Worm (Caenorhabditis elegans): ENCODE measurements around the gene ears-2.

Gene ears-2

ce11 chrIV:422112-422511, 31.8 kb upstream of the ears-2 start:
- TF ChIP-seq nhr-10 (tag; optimal IDR thresholded peaks at IDR 0.05) (no peak), ztf-11 (tag; optimal IDR thresholded peaks at IDR 0.05) (no peak), mbf-1 (tag; optimal IDR thresholded peaks at IDR 0.05) (no peak), nhr-21 (tag; optimal IDR thresholded peaks at IDR 0.05) (no peak), ceh-16 (tag; optimal IDR thresholded peaks at IDR 0.05) (no peak), nhr-11 (tag; optimal IDR thresholded peaks at IDR 0.05) (no peak), fos-1 (tag; optimal IDR thresholded peaks at IDR 0.05) (no peak), zag-1 (tag; optimal IDR thresholded peaks at IDR 0.05) (no peak), nhr-237 (tag; optimal IDR thresholded peaks at IDR 0.05) (no peak), nhr-23 (tag; optimal IDR thresholded peaks at IDR 0.05) (no peak), R02D3.7 (tag; optimal IDR thresholded peaks at IDR 0.05) (no peak), nhr-77 (tag; optimal IDR thresholded peaks at IDR 0.05) (no peak), mab-5 (tag; optimal IDR thresholded peaks at IDR 0.05) (no peak), alr-1 (tag; optimal IDR thresholded peaks at IDR 0.05) (no peak), unc-62 (GFP tag; optimal IDR thresholded peaks at IDR 0.05) (no peak), lin-13 (GFP tag; optimal IDR thresholded peaks at IDR 0.05) (no peak), blmp-1 (tag; optimal IDR thresholded peaks at IDR 0.05; ENCODE audit: insufficient read depth) (no peak), Y55F3AM.14 (GFP tag; optimal IDR thresholded peaks at IDR 0.05) (no peak), aly-2 (tag; optimal IDR thresholded peaks at IDR 0.05) (no peak)

- TF ChIP-seq ceh-16 (tag; optimal IDR thresholded peaks at IDR 0.05) (no peak), mdl-1 (tag; optimal IDR thresholded peaks at IDR 0.05) (no peak), skn-1 (tag; optimal IDR thresholded peaks at IDR 0.05) (no peak)
Measured at ce11 chrIV:420686-421085, 30.4 kb upstream of the ears-2 start.

- TF ChIP-seq mab-5 (tag; optimal IDR thresholded peaks at IDR 0.05) = no peak
- TF ChIP-seq elt-3 (tag; optimal IDR thresholded peaks at IDR 0.05) = no peak
- no peak for TF ChIP-seq nhr-10 (tag; optimal IDR thresholded peaks at IDR 0.05)
- no peak for TF ChIP-seq ztf-4 (tag; optimal IDR thresholded peaks at IDR 0.05)
- no peak for TF ChIP-seq nhr-11 (tag; optimal IDR thresholded peaks at IDR 0.05)
- no peak for TF ChIP-seq mdl-1 (tag; optimal IDR thresholded peaks at IDR 0.05)
- no peak for TF ChIP-seq R02D3.7 (tag; optimal IDR thresholded peaks at IDR 0.05)
- TF ChIP-seq nhr-25 (tag; optimal IDR thresholded peaks at IDR 0.05) = no peak
- TF ChIP-seq sem-4 (tag; optimal IDR thresholded peaks at IDR 0.05) = no peak
- no peak for TF ChIP-seq lin-11 (tag; optimal IDR thresholded peaks at IDR 0.05)
- no peak for TF ChIP-seq gmeb-1 (tag; optimal IDR thresholded peaks at IDR 0.05)
Measured at ce11 chrIV:419674-420073, 29.4 kb upstream of the ears-2 start, which contains the start of gene eri-1. Gene eri-1, minus strand, starts transcription at chrIV:419958.

- no peak for TF ChIP-seq peb-1 (tag; optimal IDR thresholded peaks at IDR 0.05)
- TF ChIP-seq ztf-1 (GFP tag; conservative IDR thresholded peaks at IDR 0.05) = no peak
- no peak for TF ChIP-seq dmd-4 (tag; optimal IDR thresholded peaks at IDR 0.05)
- TF ChIP-seq elt-1 (tag; optimal IDR thresholded peaks at IDR 0.05) = no peak
- TF ChIP-seq sem-4 (tag; optimal IDR thresholded peaks at IDR 0.05) = peak; percentile 47
- TF ChIP-seq nhr-77 (tag; optimal IDR thresholded peaks at IDR 0.05) = no peak
- peak; percentile 79 for TF ChIP-seq nhr-25 (tag; optimal IDR thresholded peaks at IDR 0.05)
- TF ChIP-seq sma-9 (GFP tag; optimal IDR thresholded peaks at IDR 0.05) = peak; percentile 81
- TF ChIP-seq sma-9 (tag; optimal IDR thresholded peaks at IDR 0.05) = no peak
- no peak for TF ChIP-seq nhr-11 (tag; optimal IDR thresholded peaks at IDR 0.05)
- peak; percentile 64 for TF ChIP-seq nhr-21 (tag; optimal IDR thresholded peaks at IDR 0.05)
- TF ChIP-seq nhr-129 (tag; optimal IDR thresholded peaks at IDR 0.05) = peak; percentile 83
- TF ChIP-seq alr-1 (tag; optimal IDR thresholded peaks at IDR 0.05) = no peak
- no peak for TF ChIP-seq ztf-4 (tag; optimal IDR thresholded peaks at IDR 0.05)
- no peak for TF ChIP-seq ztf-11 (tag; optimal IDR thresholded peaks at IDR 0.05)
- TF ChIP-seq nhr-237 (tag; optimal IDR thresholded peaks at IDR 0.05) = no peak
- TF ChIP-seq elt-3 (tag; optimal IDR thresholded peaks at IDR 0.05) = no peak
- TF ChIP-seq fos-1 (tag; optimal IDR thresholded peaks at IDR 0.05) = peak; percentile 77
- no peak for TF ChIP-seq lin-11 (tag; optimal IDR thresholded peaks at IDR 0.05)
- peak; percentile 79 for TF ChIP-seq lin-13 (GFP tag; optimal IDR thresholded peaks at IDR 0.05)
- TF ChIP-seq ama-1 (optimal IDR thresholded peaks at IDR 0.05) = no peak
- TF ChIP-seq nhr-12 (tag; optimal IDR thresholded peaks at IDR 0.05) = no peak
- TF ChIP-seq zag-1 (tag; optimal IDR thresholded peaks at IDR 0.05) = no peak
- TF ChIP-seq ceh-16 (tag; optimal IDR thresholded peaks at IDR 0.05) = no peak
- TF ChIP-seq mab-5 (tag; optimal IDR thresholded peaks at IDR 0.05) = no peak
- TF ChIP-seq mbf-1 (tag; optimal IDR thresholded peaks at IDR 0.05) = no peak
- TF ChIP-seq unc-62 (GFP tag; optimal IDR thresholded peaks at IDR 0.05) = no peak
- no peak for TF ChIP-seq aly-2 (tag; optimal IDR thresholded peaks at IDR 0.05)
- TF ChIP-seq unc-55 (GFP tag; optimal IDR thresholded peaks at IDR 0.05) = peak; percentile 77
- TF ChIP-seq Y55F3AM.14 (GFP tag; optimal IDR thresholded peaks at IDR 0.05) = no peak
- no peak for TF ChIP-seq R02D3.7 (tag; optimal IDR thresholded peaks at IDR 0.05)
- no peak for TF ChIP-seq nhr-10 (tag; optimal IDR thresholded peaks at IDR 0.05)
- TF ChIP-seq gmeb-1 (tag; optimal IDR thresholded peaks at IDR 0.05) = peak; percentile 41
- TF ChIP-seq mdl-1 (tag; optimal IDR thresholded peaks at IDR 0.05) = no peak
- TF ChIP-seq nhr-23 (tag; optimal IDR thresholded peaks at IDR 0.05) = no peak
- peak; percentile 64 for TF ChIP-seq nhr-6 (tag; optimal IDR thresholded peaks at IDR 0.05)
- peak; percentile 9 for TF ChIP-seq egl-27 (tag; optimal IDR thresholded peaks at IDR 0.05)
- no peak for TF ChIP-seq unc-39 (tag; optimal IDR thresholded peaks at IDR 0.05)
- TF ChIP-seq skn-1 (tag; optimal IDR thresholded peaks at IDR 0.05) = no peak
- TF ChIP-seq ZK546.5 (tag; optimal IDR thresholded peaks at IDR 0.05) = no peak
- peak; percentile 91 for TF ChIP-seq crh-2 (tag; optimal IDR thresholded peaks at IDR 0.05)
- TF ChIP-seq ceh-82 (tag; optimal IDR thresholded peaks at IDR 0.05) = no peak
- peak; percentile 51 to 86 for TF ChIP-seq lsy-2 (tag; optimal IDR thresholded peaks at IDR 0.05)
Measured at ce11 chrIV:410420-410891, 20.2 kb upstream of the ears-2 start, which contains the start of gene T07A9.12. Gene T07A9.12, plus strand, starts transcription at chrIV:410867.

Data from whole organism, L2 larva.